Worm (Caenorhabditis elegans) whole organism, L3 larva: ENCODE data around the gene C53B4.2.

Experiments
- ZK546.5 ChIP-seq: sonication (generic microtip); optimal IDR thresholded peaks from 2 replicates; lab custom pipeline; 2017; ENCODE audit warnings: missing biosample characterization, missing genetic modification characterization
- aly-2 ChIP-seq: fragments of 150-350 bp; optimal IDR thresholded peaks from 2 replicates; lab custom pipeline; 2014; ENCODE audit warnings: missing biosample characterization, missing genetic modification characterization
- ceh-28 ChIP-seq: fragments of 150-350 bp; optimal IDR thresholded peaks from 2 replicates; lab custom pipeline; 2014; ENCODE audit warnings: missing biosample characterization, missing genetic modification reagents, missing genetic modification characterization
- ceh-82 ChIP-seq: fragments of 150-350 bp; optimal IDR thresholded peaks from 2 replicates; lab custom pipeline; 2014; ENCODE audit warnings: missing biosample characterization, missing genetic modification characterization
- elt-2 ChIP-seq: sonication (generic microtip); optimal IDR thresholded peaks from 2 replicates; lab custom pipeline; 2016; ENCODE audit warnings: missing genetic modification reagents, mild to moderate bottlenecking, missing genetic modification characterization, missing compliant biosample characterization
- elt-3 ChIP-seq, 3 experiments: fragments of 150-350 bp in 1 of 3; sonication (generic microtip) in 2 of 3; optimal IDR thresholded peaks; 2 replicates in 2 of 3; 4 replicates in 1 of 3; lab custom pipeline; 2014 to 2017; ENCODE audit warnings: missing biosample characterization in 3 of 3, missing genetic modification characterization in 3 of 3
- eor-1 ChIP-seq, 2 experiments: fragments of 150-350 bp; optimal IDR thresholded peaks; 2 replicates each; lab custom pipeline; 2014 to 2018; ENCODE audit warnings: missing biosample characterization in 2 of 2, missing genetic modification characterization in 2 of 2
- fkh-10 ChIP-seq: sonication (generic microtip); optimal IDR thresholded peaks from 2 replicates; lab custom pipeline; 2017; ENCODE audit warnings: missing biosample characterization, missing genetic modification reagents, missing genetic modification characterization
- fkh-2 ChIP-seq: fragments of 150-350 bp; optimal IDR thresholded peaks from 2 replicates; lab custom pipeline; 2014; ENCODE audit warnings: missing biosample characterization, missing genetic modification reagents, missing genetic modification characterization
- fos-1 ChIP-seq: fragments of 150-350 bp; optimal IDR thresholded peaks from 2 replicates; lab custom pipeline; 2014; ENCODE audit warnings: missing biosample characterization, missing genetic modification characterization
- hmg-11 ChIP-seq: sonication (generic microtip); optimal IDR thresholded peaks from 2 replicates; lab custom pipeline; 2016; ENCODE audit warnings: missing genetic modification characterization, missing compliant biosample characterization
- jun-1 ChIP-seq: fragments of 150-350 bp; optimal IDR thresholded peaks from 2 replicates; lab custom pipeline; 2014; ENCODE audit warnings: missing biosample characterization, missing genetic modification reagents, missing genetic modification characterization
- lin-15B ChIP-seq: fragments of 150-350 bp; optimal IDR thresholded peaks from 2 replicates; lab custom pipeline; 2014; ENCODE audit warnings: missing biosample characterization, missing genetic modification characterization
- lsy-12 ChIP-seq: sonication (generic microtip); optimal IDR thresholded peaks from 2 replicates; lab custom pipeline; 2016; ENCODE audit warnings: mild to moderate bottlenecking, missing genetic modification characterization, missing compliant biosample characterization
- mdl-1 ChIP-seq: fragments of 150-350 bp; optimal IDR thresholded peaks from 2 replicates; lab custom pipeline; 2014; ENCODE audit warnings: missing biosample characterization, missing genetic modification characterization
- nfya-1 ChIP-seq: sonication (generic microtip); optimal IDR thresholded peaks from 2 replicates; lab custom pipeline; 2017; ENCODE audit warnings: missing genetic modification characterization, mild to moderate bottlenecking, missing compliant biosample characterization, antibody characterized with exemption, moderate library complexity; ENCODE audit not compliant: insufficient read depth
- nhr-11 ChIP-seq: fragments of 150-350 bp; optimal IDR thresholded peaks from 2 replicates; lab custom pipeline; 2014; ENCODE audit warnings: missing biosample characterization, missing genetic modification characterization
- nhr-23 ChIP-seq: fragments of 150-350 bp; optimal IDR thresholded peaks from 2 replicates; lab custom pipeline; 2014; ENCODE audit warnings: missing biosample characterization, missing genetic modification reagents, missing genetic modification characterization
- nhr-25 ChIP-seq: sonication (generic microtip); optimal IDR thresholded peaks from 2 replicates; lab custom pipeline; 2017; ENCODE audit warnings: missing biosample characterization, missing genetic modification characterization
- nhr-28 ChIP-seq: fragments of 150-350 bp; optimal IDR thresholded peaks from 2 replicates; lab custom pipeline; 2014; ENCODE audit warnings: missing biosample characterization, missing genetic modification characterization
- nhr-43 ChIP-seq: sonication (generic microtip); optimal IDR thresholded peaks from 2 replicates; lab custom pipeline; 2016; ENCODE audit warnings: mild to moderate bottlenecking, missing genetic modification characterization, missing compliant biosample characterization; ENCODE audit not compliant: poor library complexity, severe bottlenecking
- nhr-76 ChIP-seq: fragments of 150-350 bp; sonication (generic microtip); optimal IDR thresholded peaks from 5 replicates; lab custom pipeline; 2014; ENCODE audit warnings: missing biosample characterization, missing genetic modification characterization
- nhr-77 ChIP-seq: fragments of 150-350 bp; optimal IDR thresholded peaks from 2 replicates; lab custom pipeline; 2014; ENCODE audit warnings: missing biosample characterization, missing genetic modification characterization
- pha-4 ChIP-seq: fragments of 150-350 bp; optimal IDR thresholded peaks from 2 replicates; lab custom pipeline; 2014; ENCODE audit warnings: missing biosample characterization, missing genetic modification reagents, missing genetic modification characterization
- pqm-1 ChIP-seq: fragments of 150-350 bp; optimal IDR thresholded peaks from 2 replicates; lab custom pipeline; 2017; ENCODE audit warnings: missing biosample characterization, missing genetic modification characterization, inconsistent platforms
- tbx-2 ChIP-seq: sonication (generic microtip); optimal IDR thresholded peaks from 2 replicates; lab custom pipeline; 2016; ENCODE audit warnings: mild to moderate bottlenecking, missing genetic modification characterization, missing compliant biosample characterization
- unc-39 ChIP-seq: sonication (generic microtip); optimal IDR thresholded peaks from 4 replicates; lab custom pipeline; 2017; ENCODE audit warnings: missing biosample characterization, missing genetic modification characterization
- zag-1 ChIP-seq: fragments of 150-350 bp; optimal IDR thresholded peaks from 2 replicates; lab custom pipeline; 2014; ENCODE audit warnings: missing biosample characterization, missing genetic modification characterization
- ztf-11 ChIP-seq: fragments of 150-350 bp; optimal IDR thresholded peaks from 2 replicates; lab custom pipeline; 2014; ENCODE audit warnings: missing biosample characterization, missing genetic modification characterization

The C53B4.2 gene

ce11 chrIV:8949078-8950039 lies 16.6 kb upstream of the C53B4.2 start:
- TF ChIP-seq fkh-2 (tag; lab: Kevin White, UChicago) (no peak), ceh-82 (tag; lab: Kevin White, UChicago) (no peak), pqm-1 (tag; lab: Kevin White, UChicago) (peak; percentile 93), pha-4 (tag; lab: Kevin White, UChicago) (peak; percentile 43), nhr-11 (tag; lab: Kevin White, UChicago) (no peak), nhr-76 (no peak), nhr-43 (tag; lab: Kevin White, UChicago) (peak; percentile 85), elt-2 (peak; percentile 75), fos-1 (tag; lab: Kevin White, UChicago) (peak; percentile 7), nfya-1 (tag; lab: Kevin White, UChicago) (peak; percentile 54), tbx-2 (tag; lab: Kevin White, UChicago) (peak; percentile 32), nhr-23 (tag; lab: Kevin White, UChicago) (peak; percentile 66), jun-1 (tag; lab: Kevin White, UChicago) (peak; percentile 77), mdl-1 (tag; lab: Kevin White, UChicago) (peak; percentile 81), nhr-25 (tag; lab: Kevin White, UChicago) (peak; percentile 99), lsy-12 (peak; percentile 33), lin-15B (tag; lab: Kevin White, UChicago) (no peak)

- TF ChIP-seq pha-4 (tag; lab: Kevin White, UChicago) (peak; percentile 22), tbx-2 (tag; lab: Kevin White, UChicago) (no peak), aly-2 (no peak), elt-2 (peak; percentile 45), ZK546.5 (no peak), fos-1 (tag; lab: Kevin White, UChicago) (no peak), elt-3 (tag; optimal IDR thresholded peaks at IDR 0.05; lab: Kevin White, UChicago) (no peak), ceh-28 (no peak), zag-1 (tag; lab: Kevin White, UChicago) (no peak), nhr-25 (tag; lab: Kevin White, UChicago) (no peak), nhr-77 (tag; lab: Kevin White, UChicago) (no peak), ztf-11 (no peak), hmg-11 (tag; lab: Kevin White, UChicago) (no peak), ceh-82 (tag; lab: Kevin White, UChicago) (no peak), fkh-10 (GFP tag; lab: Kevin White, UChicago) (no peak)
Observed at ce11 chrIV:8951953-8952567, 13.9 kb upstream of the C53B4.2 start.

DNA sequence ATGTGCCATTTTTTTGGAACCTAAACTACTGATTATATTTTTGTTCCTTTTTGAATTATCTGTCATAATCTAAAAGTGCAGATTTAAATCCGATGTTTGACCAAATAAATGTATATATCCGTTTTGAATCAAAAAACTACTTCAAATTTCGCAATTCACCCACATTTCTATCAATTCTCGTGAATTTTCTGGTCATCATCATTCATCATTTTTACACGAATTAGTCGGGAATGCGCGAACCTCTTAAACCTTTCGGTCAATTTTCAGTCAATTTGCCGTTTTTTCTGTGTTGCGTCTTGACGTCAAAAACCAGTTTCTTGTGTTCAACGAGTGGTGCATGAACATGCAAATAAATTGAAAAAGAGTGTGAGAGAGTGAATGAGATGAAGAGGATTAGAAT lies 11.9 kb upstream of the C53B4.2 start:
- peak; percentile 19 for TF ChIP-seq nhr-25 (tag; lab: Kevin White, UChicago)
- TF ChIP-seq nhr-77 (tag; lab: Kevin White, UChicago) = no peak
- TF ChIP-seq mdl-1 (tag; lab: Kevin White, UChicago) = peak; percentile 16

DNA sequence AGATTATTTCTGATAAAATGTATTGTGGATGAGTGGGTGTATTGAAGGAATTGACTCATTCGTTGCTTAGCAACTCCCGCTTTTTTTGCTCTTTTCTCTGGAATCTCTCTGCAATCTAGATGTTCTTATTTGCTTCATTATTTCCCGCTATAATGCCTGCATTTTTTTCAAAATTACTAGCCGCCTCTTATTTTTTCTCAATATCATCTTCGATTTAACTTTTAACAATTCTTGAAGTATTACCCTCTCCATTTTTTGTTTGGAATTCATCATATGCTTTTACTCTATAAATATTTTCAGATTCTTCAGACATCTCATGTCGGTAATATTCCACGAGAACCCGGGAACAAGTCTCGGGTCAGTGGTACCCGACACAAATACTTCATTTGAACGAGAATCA lies 9.8 kb upstream of the C53B4.2 start, which contains the start of gene tpra-1:
tpra-1 (plus strand) TSS at position 301 of the 400 bp plus-strand sequence.
- TF ChIP-seq hmg-11 (tag; lab: Kevin White, UChicago) = no peak

ce11 chrIV:8967990-8968389 lies 2.0 kb downstream of the C53B4.2 start, which contains the start of gene suex-2:
Gene suex-2 (plus strand): TSS chrIV:8968290.
- TF ChIP-seq ZK546.5 (no peak), eor-1 (tag; optimal IDR thresholded peaks at IDR 0.05; lab: Kevin White, UChicago) (no peak), pqm-1 (tag; lab: Kevin White, UChicago) (no peak), unc-39 (tag; lab: Kevin White, UChicago) (no peak), nhr-28 (tag; lab: Kevin White, UChicago) (no peak), elt-2 (no peak), fos-1 (tag; lab: Kevin White, UChicago) (no peak)
